Worm (Caenorhabditis elegans) whole organism, L2 larva: ENCODE results near the gene arl-3.

ENCODE experiments used
- C34F6.9 ChIP-seq: fragments of 150-350 bp; optimal IDR thresholded peaks from 2 replicates; lab custom pipeline; 2014; ENCODE audit warnings: missing biosample characterization, missing genetic modification characterization
- F13H6.1 ChIP-seq: sonication (generic microtip); optimal IDR thresholded peaks from 2 replicates; lab custom pipeline; 2016; ENCODE audit warnings: missing genetic modification characterization, missing compliant biosample characterization
- R02D3.7 ChIP-seq: fragments of 150-350 bp; optimal IDR thresholded peaks from 2 replicates; lab custom pipeline; 2014; ENCODE audit warnings: missing biosample characterization, missing genetic modification characterization
- Y55F3AM.14 ChIP-seq: fragments of 200-800 bp; sonication (Bioruptor generic); optimal IDR thresholded peaks from 2 replicates; lab custom pipeline; 2018; ENCODE audit warnings: mild to moderate bottlenecking, missing genetic modification characterization, missing compliant biosample characterization
- ZK546.5 ChIP-seq: sonication (generic microtip); optimal IDR thresholded peaks from 2 replicates; lab custom pipeline; 2017; ENCODE audit warnings: missing biosample characterization, missing genetic modification characterization
- blmp-1 ChIP-seq: sonication (generic microtip); optimal IDR thresholded peaks from 2 replicates; lab custom pipeline; 2017; ENCODE audit warnings: missing genetic modification characterization, mild to moderate bottlenecking, missing compliant biosample characterization, antibody characterized with exemption, moderate library complexity; ENCODE audit not compliant: insufficient read depth
- ceh-16 ChIP-seq: fragments of 150-350 bp; optimal IDR thresholded peaks from 2 replicates; lab custom pipeline; 2014; ENCODE audit warnings: missing biosample characterization, missing genetic modification characterization
- crh-2 ChIP-seq: sonication (generic microtip); optimal IDR thresholded peaks from 2 replicates; lab custom pipeline; 2017; ENCODE audit warnings: missing biosample characterization, missing genetic modification characterization
- dmd-4 ChIP-seq: sonication (generic microtip); optimal IDR thresholded peaks from 2 replicates; lab custom pipeline; 2017; ENCODE audit warnings: missing biosample characterization, missing genetic modification characterization
- elt-1 ChIP-seq: fragments of 150-350 bp; optimal IDR thresholded peaks from 2 replicates; lab custom pipeline; 2014; ENCODE audit warnings: missing biosample characterization, missing genetic modification characterization
- elt-3 ChIP-seq: sonication (generic microtip); optimal IDR thresholded peaks from 2 replicates; lab custom pipeline; 2017; ENCODE audit warnings: missing biosample characterization, missing genetic modification characterization
- fos-1 ChIP-seq: fragments of 150-350 bp; optimal IDR thresholded peaks from 2 replicates; lab custom pipeline; 2014; ENCODE audit warnings: missing biosample characterization, missing genetic modification characterization
- gmeb-1 ChIP-seq: fragments of 150-350 bp; optimal IDR thresholded peaks from 2 replicates; lab custom pipeline; 2014; ENCODE audit warnings: missing biosample characterization, missing genetic modification characterization
- lin-13 ChIP-seq: fragments of 150-350 bp; optimal IDR thresholded peaks from 2 replicates; lab custom pipeline; 2014; ENCODE audit warnings: missing biosample characterization, missing genetic modification reagents, missing genetic modification characterization
- lin-39 ChIP-seq: fragments of 150-350 bp; optimal IDR thresholded peaks from 2 replicates; lab custom pipeline; 2014; ENCODE audit warnings: missing biosample characterization, missing genetic modification reagents, missing genetic modification characterization
- lsy-2 ChIP-seq, 2 experiments: fragments of 150-350 bp in 1 of 2; sonication (generic microtip) in 1 of 2; optimal IDR thresholded peaks; 2 replicates each; lab custom pipeline; 2014 to 2017; ENCODE audit warnings: missing biosample characterization in 2 of 2, missing genetic modification characterization in 2 of 2
- mab-5 ChIP-seq: fragments of 150-350 bp; optimal IDR thresholded peaks from 2 replicates; lab custom pipeline; 2014; ENCODE audit warnings: missing biosample characterization, missing genetic modification characterization
- mdl-1 ChIP-seq, 2 experiments: fragments of 150-350 bp in 1 of 2; sonication (generic microtip) in 1 of 2; optimal IDR thresholded peaks; 2 replicates each; lab custom pipeline; 2017; ENCODE audit warnings: missing biosample characterization in 2 of 2, missing genetic modification characterization in 2 of 2
- nhr-129 ChIP-seq: fragments of 150-350 bp; optimal IDR thresholded peaks from 2 replicates; lab custom pipeline; 2014; ENCODE audit warnings: missing biosample characterization, missing genetic modification characterization
- nhr-21 ChIP-seq: fragments of 150-350 bp; optimal IDR thresholded peaks from 2 replicates; lab custom pipeline; 2014; ENCODE audit warnings: missing biosample characterization, missing genetic modification characterization
- nhr-237 ChIP-seq: fragments of 150-350 bp; optimal IDR thresholded peaks from 2 replicates; lab custom pipeline; 2014; ENCODE audit warnings: missing biosample characterization, missing genetic modification characterization
- nhr-25 ChIP-seq: fragments of 150-350 bp; sonication (generic microtip); optimal IDR thresholded peaks from 3 replicates; lab custom pipeline; 2014; ENCODE audit warnings: missing biosample characterization, missing genetic modification characterization
- nhr-6 ChIP-seq: fragments of 150-350 bp; optimal IDR thresholded peaks from 2 replicates; lab custom pipeline; 2014; ENCODE audit warnings: missing biosample characterization, missing genetic modification characterization
- nhr-77 ChIP-seq: fragments of 150-350 bp; optimal IDR thresholded peaks from 2 replicates; lab custom pipeline; 2014; ENCODE audit warnings: missing biosample characterization, missing genetic modification characterization
- sem-4 ChIP-seq: fragments of 150-350 bp; optimal IDR thresholded peaks from 2 replicates; lab custom pipeline; 2014; ENCODE audit warnings: missing biosample characterization, missing genetic modification reagents, missing genetic modification characterization
- skn-1 ChIP-seq: sonication (generic microtip); optimal IDR thresholded peaks from 2 replicates; lab custom pipeline; 2017; ENCODE audit warnings: missing biosample characterization, missing genetic modification characterization
- sma-3 ChIP-seq: sonication (generic microtip); optimal IDR thresholded peaks from 2 replicates; lab custom pipeline; 2016; ENCODE audit warnings: missing genetic modification reagents, missing genetic modification characterization, missing compliant biosample characterization
- sma-9 ChIP-seq, 2 experiments: fragments of 150-350 bp in 1 of 2; sonication (generic microtip) in 1 of 2; optimal IDR thresholded peaks; 2 replicates each; lab custom pipeline; 2014 to 2016; ENCODE audit warnings: missing genetic modification characterization in 2 of 2, mild to moderate bottlenecking in 1 of 2, missing biosample characterization in 1 of 2, missing compliant biosample characterization in 1 of 2, missing genetic modification reagents in 1 of 2, moderate library complexity in 1 of 2
- snpc-4 ChIP-seq: fragments of 150-350 bp; optimal IDR thresholded peaks from 2 replicates; lab custom pipeline; 2014; ENCODE audit warnings: missing biosample characterization, missing genetic modification characterization
- unc-55 ChIP-seq: fragments of 150-350 bp; sonication (generic microtip); optimal IDR thresholded peaks from 3 replicates; lab custom pipeline; 2014; ENCODE audit warnings: missing biosample characterization, missing genetic modification reagents, missing genetic modification characterization
- zag-1 ChIP-seq: fragments of 150-350 bp; optimal IDR thresholded peaks from 2 replicates; lab custom pipeline; 2014; ENCODE audit warnings: missing biosample characterization, missing genetic modification characterization
- ztf-1 ChIP-seq: fragments of 200-800 bp; sonication (Bioruptor generic); conservative IDR thresholded peaks from 2 replicates; pipeline ENCODE4 v1.3.6; 2022; ENCODE audit warnings: missing genetic modification characterization, missing compliant biosample characterization
- ztf-4 ChIP-seq: fragments of 150-350 bp; optimal IDR thresholded peaks from 2 replicates; lab custom pipeline; 2014; ENCODE audit warnings: missing biosample characterization, missing genetic modification characterization

The arl-3 gene

ce11 chrII:14606172-14606571 is at the start of gene arl-3:
TSS of gene arl-3 (plus strand) at chrII:14606472.
- TF ChIP-seq nhr-25 (tag; lab: Kevin White, UChicago) (no peak), dmd-4 (no peak), ztf-1 (no peak), C34F6.9 (tag; lab: Kevin White, UChicago) (no peak), lin-39 (tag; lab: Kevin White, UChicago) (no peak), sma-9 (GFP tag; optimal IDR thresholded peaks at IDR 0.05; lab: Kevin White, UChicago) (no peak), sma-9 (tag; optimal IDR thresholded peaks at IDR 0.05; lab: Kevin White, UChicago) (no peak), blmp-1 (tag; lab: Kevin White, UChicago) (no peak), nhr-129 (tag; lab: Kevin White, UChicago) (no peak), ztf-4 (tag; lab: Kevin White, UChicago) (no peak), crh-2 (tag; lab: Kevin White, UChicago) (no peak), elt-3 (tag; lab: Kevin White, UChicago) (no peak), F13H6.1 (tag; lab: Kevin White, UChicago) (no peak), ZK546.5 (tag; lab: Kevin White, UChicago) (no peak)

ce11 chrII:14561549-14562115 is 44.6 kb upstream of the arl-3 start, which contains the start of gene mog-4:
TSS of gene mog-4 (minus strand) at chrII:14561599.
- TF ChIP-seq gmeb-1 (tag; lab: Kevin White, UChicago) (peak; percentile 81), R02D3.7 (peak; percentile 21), lin-13 (GFP tag; lab: Kevin White, UChicago) (peak; percentile 92), zag-1 (peak; percentile 56), fos-1 (tag; lab: Kevin White, UChicago) (peak; percentile 81), nhr-129 (tag; lab: Kevin White, UChicago) (peak; percentile 69), nhr-6 (tag; lab: Kevin White, UChicago) (peak; percentile 73), sem-4 (tag; lab: Kevin White, UChicago) (peak; percentile 17), nhr-25 (tag; lab: Kevin White, UChicago) (peak; percentile 87), Y55F3AM.14 (peak; percentile 87), C34F6.9 (tag; lab: Kevin White, UChicago) (peak; percentile 85), mab-5 (tag; lab: Kevin White, UChicago) (peak; percentile 67), F13H6.1 (tag; lab: Kevin White, UChicago) (peak; percentile 94), lsy-2 (tag; optimal IDR thresholded peaks at IDR 0.05; lab: Kevin White, UChicago) (peak; percentile 96 to 99), ZK546.5 (tag; lab: Kevin White, UChicago) (peak; percentile 74), crh-2 (tag; lab: Kevin White, UChicago) (peak; percentile 87), nhr-21 (tag; lab: Kevin White, UChicago) (peak; percentile 91), nhr-77 (tag; lab: Kevin White, UChicago) (peak; percentile 92), nhr-237 (tag; lab: Kevin White, UChicago) (peak; percentile 67), snpc-4 (tag; lab: Kevin White, UChicago) (peak; percentile 60), ztf-4 (tag; lab: Kevin White, UChicago) (peak; percentile 46), unc-55 (GFP tag; lab: Kevin White, UChicago) (peak; percentile 84), sma-3 (peak; percentile 99), mdl-1 (tag; optimal IDR thresholded peaks at IDR 0.05; lab: Kevin White, UChicago) (peak in 1 of 2 experiments; percentile 80)

- TF ChIP-seq lsy-2 (tag; optimal IDR thresholded peaks at IDR 0.05; lab: Kevin White, UChicago) (peak; percentile 16 to 93), sma-3 (peak; percentile 27), unc-55 (GFP tag; lab: Kevin White, UChicago) (peak; percentile 23)
Observed at ce11 chrII:14563766-14564370, 42.4 kb upstream of the arl-3 start.

DNA sequence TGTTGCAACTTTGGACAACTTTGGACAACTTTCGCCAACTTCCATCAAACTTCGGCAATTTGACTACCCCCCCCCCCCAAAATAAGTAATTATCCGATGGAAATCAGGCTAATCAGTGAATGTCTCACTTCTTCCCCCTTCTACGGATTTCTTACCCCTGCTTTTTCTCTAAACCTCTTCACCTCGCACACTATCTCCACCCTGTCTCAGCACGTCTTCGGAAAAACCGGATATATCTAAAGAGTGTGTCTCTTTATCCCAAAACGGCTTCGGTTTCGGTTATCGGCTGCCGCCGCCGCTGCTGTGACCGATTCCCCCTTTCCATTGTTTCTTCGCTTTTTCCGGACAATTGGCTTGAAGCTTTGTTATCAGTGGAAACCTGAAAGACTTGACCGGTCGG is 38.5 kb upstream of the arl-3 start:
- TF ChIP-seq unc-55 (GFP tag; lab: Kevin White, UChicago), result no peak
- TF ChIP-seq lin-13 (GFP tag; lab: Kevin White, UChicago), result no peak
- no peak for TF ChIP-seq C34F6.9 (tag; lab: Kevin White, UChicago)
- no peak for TF ChIP-seq elt-1 (tag; lab: Kevin White, UChicago)
- TF ChIP-seq skn-1 (tag; lab: Kevin White, UChicago), result no peak
- no peak for TF ChIP-seq ceh-16 (tag; lab: Kevin White, UChicago)
